Comparison of ENCODE assay signal across 1 fruit fly cellular context in the genomic region with DNA sequence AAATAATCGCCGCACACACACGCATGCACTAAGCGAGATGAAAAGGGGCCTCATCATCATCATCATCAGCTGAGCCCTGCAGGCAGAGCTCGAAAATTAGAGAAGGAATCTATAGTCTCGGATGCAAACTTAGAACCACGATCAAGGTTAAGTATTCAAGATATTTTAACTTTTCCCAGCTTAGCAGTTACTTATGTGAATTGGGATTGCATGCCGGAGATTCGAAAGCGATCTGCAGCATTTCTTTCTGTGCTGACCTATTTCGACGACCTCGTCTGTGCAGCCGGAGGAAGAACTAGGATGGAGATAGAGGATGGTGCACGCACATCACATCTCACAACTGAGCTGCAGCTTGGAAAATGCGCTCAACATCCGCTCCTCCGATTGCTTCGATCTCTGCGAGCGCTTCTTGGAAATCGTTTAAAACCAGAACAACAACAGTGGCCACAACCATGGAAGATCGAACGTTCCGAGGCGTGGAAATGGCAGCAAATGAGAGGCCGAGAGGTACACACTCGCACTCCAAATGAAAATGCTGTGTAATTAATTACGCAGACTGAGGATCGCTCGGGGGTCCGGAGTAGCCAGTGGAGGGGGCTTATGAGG.
TF ChIP-seq lines count a peak whose summit lies in the region.

No protein-coding gene starts in this region.

TF ChIP-seq in whole organism, embryonic, 481 proteins besides CTCF, POLR2A, EP300 and RAD21 (continued from another document and continues in another):
- peak; percentile 77 for TF ChIP-seq Spps (tag; optimal IDR thresholded peaks at IDR 0.05; lab: Kevin White, UChicago)
- TF ChIP-seq CG15479 (GFP tag; optimal IDR thresholded peaks at IDR 0.05; lab: Kevin White, UChicago) = no peak
- TF ChIP-seq CG9876 (GFP tag; optimal IDR thresholded peaks at IDR 0.05; lab: Kevin White, UChicago) = peak; percentile 53
- TF ChIP-seq pb (GFP tag; optimal IDR thresholded peaks at IDR 0.05; lab: Kevin White, UChicago) = peak; percentile 34
- TF ChIP-seq Sox102F (GFP tag; optimal IDR thresholded peaks at IDR 0.05; lab: Kevin White, UChicago) = no peak
- no peak for TF ChIP-seq CG9437 (GFP tag; optimal IDR thresholded peaks at IDR 0.05; lab: Kevin White, UChicago)
- TF ChIP-seq CG9727 (GFP tag; optimal IDR thresholded peaks at IDR 0.05; lab: Kevin White, UChicago) = peak; percentile 92
- TF ChIP-seq CG2120 (GFP tag; optimal IDR thresholded peaks at IDR 0.05; lab: Kevin White, UChicago) = no peak
- no peak for TF ChIP-seq Gsc (GFP tag; IDR thresholded peaks at IDR 0.05; lab: Robert Waterston, UW)
- TF ChIP-seq CG7556 (GFP tag; optimal IDR thresholded peaks at IDR 0.05; lab: Kevin White, UChicago) = peak; percentile 64
- TF ChIP-seq CG3726 (GFP tag; IDR thresholded peaks at IDR 0.05; lab: Robert Waterston, UW) = peak; percentile 56; the same call in 2 of the 3 replicates
- peak; percentile 10 for TF ChIP-seq CG6654 (GFP tag; optimal IDR thresholded peaks at IDR 0.05; lab: Kevin White, UChicago)
- TF ChIP-seq Hr51 (GFP tag; optimal IDR thresholded peaks at IDR 0.05; lab: Kevin White, UChicago) = peak in 1 of 2 experiments; percentile 56
- no peak for TF ChIP-seq CG13287 (GFP tag; IDR thresholded peaks at IDR 0.05; lab: Robert Waterston, UW; ENCODE audit: partially characterized antibody)
- no peak for TF ChIP-seq usp (GFP tag; optimal IDR thresholded peaks at IDR 0.05; lab: Kevin White, UChicago)
- peak; percentile 22 for TF ChIP-seq Mad (GFP tag; optimal IDR thresholded peaks at IDR 0.05; lab: Kevin White, UChicago)
- TF ChIP-seq CG6254 (GFP tag; optimal IDR thresholded peaks at IDR 0.05; lab: Kevin White, UChicago) = peak; percentile 74
- no peak for TF ChIP-seq CG7271 (tag; optimal IDR thresholded peaks at IDR 0.05; lab: Kevin White, UChicago)
- TF ChIP-seq dmrt11E (tag; optimal IDR thresholded peaks at IDR 0.05; lab: Kevin White, UChicago) = peak; percentile 97
- TF ChIP-seq CG15696 (tag; optimal IDR thresholded peaks at IDR 0.05; lab: Kevin White, UChicago) = peak; percentile 96
- no peak for TF ChIP-seq CG10431 (GFP tag; optimal IDR thresholded peaks at IDR 0.05; lab: Kevin White, UChicago)
- TF ChIP-seq Doc2 (GFP tag; IDR thresholded peaks at IDR 0.05; lab: Robert Waterston, UW) = no peak
- TF ChIP-seq CG13296 (GFP tag; optimal IDR thresholded peaks at IDR 0.05; lab: Kevin White, UChicago) = no peak
- TF ChIP-seq ase (GFP tag; IDR thresholded peaks at IDR 0.05; lab: Robert Waterston, UW) = no peak; the same call in 2 of the 3 replicates
- TF ChIP-seq HHEX (GFP tag; optimal IDR thresholded peaks at IDR 0.05; lab: Kevin White, UChicago) = no peak
- TF ChIP-seq unpg (GFP tag; optimal IDR thresholded peaks at IDR 0.05; lab: Kevin White, UChicago) = peak; percentile 65
- TF ChIP-seq pnt (GFP tag; optimal IDR thresholded peaks at IDR 0.05; lab: Kevin White, UChicago) = peak; percentile 72
- TF ChIP-seq slp2 (GFP tag; optimal IDR thresholded peaks at IDR 0.05; lab: Kevin White, UChicago) = peak; percentile 15
- TF ChIP-seq Atf-2 (GFP tag; optimal IDR thresholded peaks at IDR 0.05; lab: Kevin White, UChicago) = peak; percentile 56
- TF ChIP-seq Dip2 (GFP tag; IDR thresholded peaks at IDR 0.05; lab: Robert Waterston, UW) = no peak
- no peak for TF ChIP-seq crc (GFP tag; optimal IDR thresholded peaks at IDR 0.05; lab: Kevin White, UChicago)
- no peak for TF ChIP-seq CG7963 (GFP tag; IDR thresholded peaks at IDR 0.05; lab: Robert Waterston, UW; ENCODE audit: partially characterized antibody)
- TF ChIP-seq Lim3 (GFP tag; IDR thresholded peaks at IDR 0.05; lab: Robert Waterston, UW) = no peak
- TF ChIP-seq CG4360 (GFP tag; IDR thresholded peaks at IDR 0.05; lab: Robert Waterston, UW) = peak; percentile 49
- TF ChIP-seq CG12391 (tag; optimal IDR thresholded peaks at IDR 0.05; lab: Kevin White, UChicago) = peak; percentile 77
- TF ChIP-seq CG4424 (GFP tag; optimal IDR thresholded peaks at IDR 0.05; lab: Kevin White, UChicago) = peak; percentile 72
- no peak for TF ChIP-seq D19B (GFP tag; optimal IDR thresholded peaks at IDR 0.05; lab: Kevin White, UChicago)
- peak; percentile 7 for TF ChIP-seq Sry-δ (GFP tag; optimal IDR thresholded peaks at IDR 0.05; lab: Kevin White, UChicago)
- no peak for TF ChIP-seq Vsx1 (GFP tag; optimal IDR thresholded peaks at IDR 0.05; lab: Kevin White, UChicago)
- peak; percentile 91 for TF ChIP-seq CG33557 (GFP tag; optimal IDR thresholded peaks at IDR 0.05; lab: Kevin White, UChicago)
- TF ChIP-seq fu2 (GFP tag; optimal IDR thresholded peaks at IDR 0.05; lab: Kevin White, UChicago) = no peak
- TF ChIP-seq Ptx1 (GFP tag; IDR thresholded peaks at IDR 0.05; lab: Robert Waterston, UW) = 0 out of 2 replicates have a peak, but pooled peaks have one; percentile 10
- TF ChIP-seq CG10321 (GFP tag; IDR thresholded peaks at IDR 0.05; lab: Robert Waterston, UW) = no peak
- TF ChIP-seq Nf-YB (GFP tag; optimal IDR thresholded peaks at IDR 0.05; lab: Kevin White, UChicago) = peak; percentile 45
- TF ChIP-seq sqz (GFP tag; optimal IDR thresholded peaks at IDR 0.05; lab: Kevin White, UChicago) = peak; percentile 36
- peak; percentile 77 for TF ChIP-seq gem (tag; optimal IDR thresholded peaks at IDR 0.05; lab: Kevin White, UChicago)
- no peak for TF ChIP-seq Dbx (GFP tag; IDR thresholded peaks at IDR 0.05; lab: Robert Waterston, UW)
- TF ChIP-seq Jarid2 (GFP tag; optimal IDR thresholded peaks at IDR 0.05; lab: Kevin White, UChicago) = no peak
- peak; percentile 44 for TF ChIP-seq trh (GFP tag; optimal IDR thresholded peaks at IDR 0.05; lab: Kevin White, UChicago)
- peak; percentile 36 for TF ChIP-seq nerfin-1 (tag; optimal IDR thresholded peaks at IDR 0.05; lab: Kevin White, UChicago)
- TF ChIP-seq Hsf (GFP tag; optimal IDR thresholded peaks at IDR 0.05; lab: Kevin White, UChicago) = peak; percentile 64
- peak; percentile 88 for TF ChIP-seq CG10979 (tag; optimal IDR thresholded peaks at IDR 0.05; lab: Kevin White, UChicago)
- no peak for TF ChIP-seq oc (tag; optimal IDR thresholded peaks at IDR 0.05; lab: Kevin White, UChicago)
- peak; percentile 53 for TF ChIP-seq Xbp1 (GFP tag; optimal IDR thresholded peaks at IDR 0.05; lab: Kevin White, UChicago)
- TF ChIP-seq dimm (GFP tag; IDR thresholded peaks at IDR 0.05; lab: Robert Waterston, UW) = no peak
- no peak for TF ChIP-seq CG43689 (GFP tag; IDR thresholded peaks at IDR 0.05; lab: Robert Waterston, UW)
- no peak for TF ChIP-seq Dip3 (GFP tag; optimal IDR thresholded peaks at IDR 0.05; lab: Kevin White, UChicago)
- peak; percentile 17; the same call in 1 of the 3 replicates for TF ChIP-seq tgo (GFP tag; IDR thresholded peaks at IDR 0.05; lab: Robert Waterston, UW)
- peak; percentile 32 for TF ChIP-seq p53 (GFP tag; optimal IDR thresholded peaks at IDR 0.05; lab: Kevin White, UChicago)
- peak; percentile 64 for TF ChIP-seq row (GFP tag; IDR thresholded peaks at IDR 0.05; lab: Robert Waterston, UW)
- no peak for TF ChIP-seq rib (GFP tag; IDR thresholded peaks at IDR 0.05; lab: Robert Waterston, UW)
- no peak for TF ChIP-seq gcm2 (GFP tag; optimal IDR thresholded peaks at IDR 0.05; lab: Kevin White, UChicago)
- no peak for TF ChIP-seq abd-A (tag; optimal IDR thresholded peaks at IDR 0.05; lab: Kevin White, UChicago)
- TF ChIP-seq CG13894 (tag; optimal IDR thresholded peaks at IDR 0.05; lab: Kevin White, UChicago) = no peak
- no peak for TF ChIP-seq sc (optimal IDR thresholded peaks at IDR 0.05; lab: Kevin White, UChicago)
- TF ChIP-seq sc (GFP tag; optimal IDR thresholded peaks at IDR 0.05; lab: Kevin White, UChicago) = peak; percentile 52
- TF ChIP-seq jumu (GFP tag; optimal IDR thresholded peaks at IDR 0.05; lab: Kevin White, UChicago) = peak; percentile 75
- TF ChIP-seq Elba2 (GFP tag; optimal IDR thresholded peaks at IDR 0.05; lab: Kevin White, UChicago) = peak; percentile 56
- no peak for TF ChIP-seq CG9797 (GFP tag; optimal IDR thresholded peaks at IDR 0.05; lab: Kevin White, UChicago)
- no peak for TF ChIP-seq Opbp (GFP tag; IDR thresholded peaks at IDR 0.05; lab: Robert Waterston, UW; ENCODE audit: partially characterized antibody)
- TF ChIP-seq HmgD (GFP tag; optimal IDR thresholded peaks at IDR 0.05; lab: Kevin White, UChicago) = peak; percentile 27
- TF ChIP-seq Oli (tag; optimal IDR thresholded peaks at IDR 0.05; lab: Kevin White, UChicago) = peak; percentile 62
- peak; percentile 14 for TF ChIP-seq Neu2 (GFP tag; optimal IDR thresholded peaks at IDR 0.05; lab: Kevin White, UChicago; ENCODE audit: borderline replicate concordance)
- TF ChIP-seq CG18476 (GFP tag; optimal IDR thresholded peaks at IDR 0.05; lab: Kevin White, UChicago) = peak; percentile 12
- no peak for TF ChIP-seq odd (GFP tag; optimal IDR thresholded peaks at IDR 0.05; lab: Kevin White, UChicago)
- no peak for TF ChIP-seq CG12299 (tag; optimal IDR thresholded peaks at IDR 0.05; lab: Kevin White, UChicago)
- TF ChIP-seq CG6689 (GFP tag; IDR thresholded peaks at IDR 0.05; lab: Robert Waterston, UW) = peak; percentile 79
- peak; percentile 44; the same call in 1 of the 2 replicates for TF ChIP-seq CG4730 (GFP tag; IDR thresholded peaks at IDR 0.05; lab: Robert Waterston, UW)
- TF ChIP-seq CG1529 (GFP tag; optimal IDR thresholded peaks at IDR 0.05; lab: Kevin White, UChicago) = peak; percentile 47
- TF ChIP-seq CG31441 (GFP tag; IDR thresholded peaks at IDR 0.05; lab: Robert Waterston, UW) = peak; percentile 81
- peak; percentile 93 for TF ChIP-seq Xrp1 (GFP tag; IDR thresholded peaks at IDR 0.05; lab: Robert Waterston, UW)
- TF ChIP-seq zen (tag; optimal IDR thresholded peaks at IDR 0.05; lab: Kevin White, UChicago) = peak; percentile 79
- no peak for TF ChIP-seq B-H1 (GFP tag; IDR thresholded peaks at IDR 0.05; lab: Robert Waterston, UW)
- no peak for TF ChIP-seq bbx (GFP tag; IDR thresholded peaks at IDR 0.05; lab: Robert Waterston, UW; ENCODE audit: partially characterized antibody)
- no peak for TF ChIP-seq sr (GFP tag; IDR thresholded peaks at IDR 0.05; lab: Robert Waterston, UW)
- TF ChIP-seq ac (GFP tag; optimal IDR thresholded peaks at IDR 0.05; lab: Kevin White, UChicago) = peak; percentile 92
- TF ChIP-seq Hr78 (GFP tag; optimal IDR thresholded peaks at IDR 0.05; lab: Kevin White, UChicago) = no peak
- peak; percentile 63 for TF ChIP-seq pum (GFP tag; optimal IDR thresholded peaks at IDR 0.05; lab: Kevin White, UChicago)
- peak; percentile 23; the same call in 1 of the 2 replicates for TF ChIP-seq CG10366 (GFP tag; IDR thresholded peaks at IDR 0.05; lab: Robert Waterston, UW)
- TF ChIP-seq NC2β (GFP tag; optimal IDR thresholded peaks at IDR 0.05; lab: Kevin White, UChicago) = peak; percentile 76
- TF ChIP-seq Usf (GFP tag; optimal IDR thresholded peaks at IDR 0.05; lab: Kevin White, UChicago) = peak; percentile 81
- no peak for TF ChIP-seq cwo (GFP tag; optimal IDR thresholded peaks at IDR 0.05; lab: Kevin White, UChicago)
- no peak for TF ChIP-seq mirr (GFP tag; optimal IDR thresholded peaks at IDR 0.05; lab: Kevin White, UChicago)
- no peak for TF ChIP-seq CG6854 (GFP tag; optimal IDR thresholded peaks at IDR 0.05; lab: Kevin White, UChicago)
- TF ChIP-seq CG12942 (GFP tag; optimal IDR thresholded peaks at IDR 0.05; lab: Kevin White, UChicago) = no peak
- TF ChIP-seq CG32532 (GFP tag; IDR thresholded peaks at IDR 0.05; lab: Robert Waterston, UW) = no peak
- TF ChIP-seq pan (optimal IDR thresholded peaks at IDR 0.05; lab: Kevin White, UChicago) = no peak
- TF ChIP-seq pan (GFP tag; optimal IDR thresholded peaks at IDR 0.05 in 1 of 2, IDR thresholded peaks at IDR 0.05 in 1 of 2) = peak in 1 of 2 experiments; percentile 16
- no peak for TF ChIP-seq fru (optimal IDR thresholded peaks at IDR 0.05; lab: Kevin White, UChicago)
- peak; percentile 39 for TF ChIP-seq shn (GFP tag; optimal IDR thresholded peaks at IDR 0.05; lab: Kevin White, UChicago)
- no peak for TF ChIP-seq mam (GFP tag; optimal IDR thresholded peaks at IDR 0.05; lab: Kevin White, UChicago)
- TF ChIP-seq bcd (GFP tag; optimal IDR thresholded peaks at IDR 0.05; lab: Kevin White, UChicago) = peak; percentile 34
- TF ChIP-seq CG7357 (GFP tag; IDR thresholded peaks at IDR 0.05; lab: Robert Waterston, UW) = peak; percentile 42; the same call in 1 of the 3 replicates
- TF ChIP-seq Chrac-16 (GFP tag; optimal IDR thresholded peaks at IDR 0.05; lab: Kevin White, UChicago) = peak; percentile 79
- no peak for TF ChIP-seq CG3281 (GFP tag; optimal IDR thresholded peaks at IDR 0.05; lab: Kevin White, UChicago)
- TF ChIP-seq Meics (GFP tag; optimal IDR thresholded peaks at IDR 0.05; lab: Kevin White, UChicago) = no peak
- TF ChIP-seq wor (GFP tag; IDR thresholded peaks at IDR 0.05; lab: Robert Waterston, UW) = no peak
- no peak for TF ChIP-seq CG7987 (GFP tag; optimal IDR thresholded peaks at IDR 0.05; lab: Kevin White, UChicago)
- TF ChIP-seq CG2678 (tag; optimal IDR thresholded peaks at IDR 0.05; lab: Kevin White, UChicago) = peak; percentile 40
- no peak for TF ChIP-seq CG14965 (GFP tag; optimal IDR thresholded peaks at IDR 0.05; lab: Kevin White, UChicago; ENCODE audit: borderline replicate concordance)
- no peak; the same call in 1 of the 2 replicates for TF ChIP-seq esg (GFP tag; conservative IDR thresholded peaks at IDR 0.05; lab: Robert Waterston, UW)
- no peak for TF ChIP-seq CG31224 (GFP tag; IDR thresholded peaks at IDR 0.05; lab: Robert Waterston, UW)
- peak; percentile 78 for TF ChIP-seq gsb-n (tag; optimal IDR thresholded peaks at IDR 0.05; lab: Kevin White, UChicago)
- peak; percentile 74 for TF ChIP-seq CG8359 (GFP tag; optimal IDR thresholded peaks at IDR 0.05; lab: Kevin White, UChicago; ENCODE audit: borderline replicate concordance)
- TF ChIP-seq CG1024 (GFP tag; IDR thresholded peaks at IDR 0.05; lab: Robert Waterston, UW) = peak; percentile 58
- TF ChIP-seq ssp (GFP tag; IDR thresholded peaks at IDR 0.05; lab: Robert Waterston, UW) = peak; percentile 38; the same call in 1 of the 2 replicates
- TF ChIP-seq Bteb2 (GFP tag; optimal IDR thresholded peaks at IDR 0.05; lab: Kevin White, UChicago) = no peak
- TF ChIP-seq CG4617 (GFP tag; optimal IDR thresholded peaks at IDR 0.05; lab: Kevin White, UChicago; ENCODE audit: borderline replicate concordance) = peak; percentile 31
- peak; percentile 39 for TF ChIP-seq CG10654 (GFP tag; optimal IDR thresholded peaks at IDR 0.05; lab: Kevin White, UChicago)
- TF ChIP-seq CG10959 (GFP tag; IDR thresholded peaks at IDR 0.05; lab: Robert Waterston, UW) = peak; percentile 95
- TF ChIP-seq en (GFP tag; optimal IDR thresholded peaks at IDR 0.05; lab: Kevin White, UChicago) = peak; percentile 9
- TF ChIP-seq gce (GFP tag; IDR thresholded peaks at IDR 0.05; lab: Robert Waterston, UW) = no peak
- TF ChIP-seq CG8765 (GFP tag; IDR thresholded peaks at IDR 0.05; lab: Robert Waterston, UW) = peak; percentile 91
- peak; percentile 99 for TF ChIP-seq CG11696 (GFP tag; IDR thresholded peaks at IDR 0.05; lab: Robert Waterston, UW)
- TF ChIP-seq jing (GFP tag; optimal IDR thresholded peaks at IDR 0.05; lab: Kevin White, UChicago) = peak; percentile 36
